Worm (Caenorhabditis elegans) whole organism, L4 larva: ENCODE data around the gene M05D6.9.

Source experiments
- fos-1 ChIP-seq: fragments of 150-350 bp; optimal IDR thresholded peaks from 2 replicates; lab custom pipeline; 2014; ENCODE audit warnings: missing biosample characterization, missing genetic modification characterization
- nhr-25 ChIP-seq: sonication (generic microtip); optimal IDR thresholded peaks from 2 replicates; lab custom pipeline; 2017; ENCODE audit warnings: missing genetic modification characterization, mild to moderate bottlenecking, missing compliant biosample characterization, antibody characterized with exemption, moderate library complexity, borderline replicate concordance; ENCODE audit not compliant: insufficient read depth

DNA sequence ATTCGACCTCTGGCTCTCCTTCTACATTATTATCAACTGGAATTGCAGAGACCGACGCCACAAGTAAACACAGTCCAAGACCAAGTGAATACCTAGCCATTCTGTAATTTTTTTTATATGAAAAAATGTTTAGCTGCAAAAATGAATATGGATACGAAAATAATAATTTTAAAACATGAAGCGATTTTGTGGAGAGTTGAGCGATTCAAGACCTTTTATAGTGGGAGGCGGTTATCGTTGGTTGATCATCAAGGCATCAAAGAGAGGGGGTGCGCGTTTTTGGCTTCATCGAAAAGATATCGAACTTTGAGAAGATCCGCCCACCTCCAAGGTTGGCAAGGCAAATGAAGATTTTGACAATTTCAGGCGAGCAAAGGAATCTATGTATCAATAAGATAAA lies 47.3 kb upstream of the M05D6.9 start, which contains the start of gene cut-3:
- TF ChIP-seq fos-1 (no peak), nhr-25 (tag; lab: Kevin White, UChicago) (no peak)
